Fruit fly (Drosophila melanogaster) whole organism, embryonic: ENCODE results near the gene CG31633.
A peak's percentile ranks its signal among the peaks of the same experiment; 100 is the strongest.

Experiments
- C15 ChIP-seq: fragments of 200-800 bp; sonication (Bioruptor generic); IDR thresholded peaks from 3 replicates; pipeline ENCODE4 v1.3.6; 2022; ENCODE audit warnings: missing biosample characterization, missing genetic modification characterization
- CG12299 ChIP-seq: fragments of 200-800 bp; sonication (Bioruptor generic); optimal IDR thresholded peaks from 2 replicates; lab custom pipeline; 2018; ENCODE audit warnings: missing biosample characterization, mild to moderate bottlenecking, missing genetic modification characterization
- CG12942 ChIP-seq: fragments of 200-800 bp; sonication (Bioruptor generic); optimal IDR thresholded peaks from 3 replicates; lab custom pipeline; 2016; ENCODE audit warnings: missing biosample characterization, missing genetic modification characterization
- CG13424 ChIP-seq: fragments of 200-800 bp; sonication (Bioruptor generic); optimal IDR thresholded peaks from 2 replicates; lab custom pipeline; 2019; ENCODE audit warnings: missing biosample characterization, mild to moderate bottlenecking, missing genetic modification characterization, moderate library complexity
- CG15073 ChIP-seq: fragments of 200-800 bp; sonication (Bioruptor generic); optimal IDR thresholded peaks from 2 replicates; lab custom pipeline; 2016; ENCODE audit warnings: missing biosample characterization, missing genetic modification characterization
- CG17186 ChIP-seq: fragments of 200-800 bp; sonication (Bioruptor generic); optimal IDR thresholded peaks from 3 replicates; lab custom pipeline; 2017; ENCODE audit warnings: missing biosample characterization, missing genetic modification reagents, missing genetic modification characterization
- CG2116 ChIP-seq: fragments of 200-800 bp; sonication (Bioruptor generic); optimal IDR thresholded peaks from 3 replicates; lab custom pipeline; 2018; ENCODE audit warnings: missing biosample characterization, mild to moderate bottlenecking, missing genetic modification characterization
- CG2199 ChIP-seq: fragments of 200-800 bp; sonication (Bioruptor generic); IDR thresholded peaks from 3 replicates; pipeline ENCODE4 v1.3.6; 2022; ENCODE audit warnings: missing biosample characterization, missing genetic modification characterization
- CG2678 ChIP-seq: fragments of 200-800 bp; sonication (Bioruptor generic); optimal IDR thresholded peaks from 3 replicates; lab custom pipeline; 2019; ENCODE audit warnings: missing biosample characterization, mild to moderate bottlenecking, missing genetic modification characterization, moderate library complexity
- CG30403 ChIP-seq: fragments of 200-800 bp; sonication (Bioruptor generic); optimal IDR thresholded peaks from 3 replicates; lab custom pipeline; 2016; ENCODE audit warnings: missing biosample characterization, missing genetic modification characterization
- CG31388 ChIP-seq: fragments of 200-800 bp; sonication (Bioruptor generic); optimal IDR thresholded peaks from 2 replicates; lab custom pipeline; 2016; ENCODE audit warnings: missing biosample characterization, missing genetic modification characterization
- CG32767 ChIP-seq: fragments of 200-800 bp; sonication (Bioruptor generic); IDR thresholded peaks from 2 replicates; pipeline ENCODE4 v1.3.6; 2022; ENCODE audit warnings: missing biosample characterization, missing genetic modification characterization
- CG3407 ChIP-seq: fragments of 200-800 bp; sonication (Bioruptor generic); optimal IDR thresholded peaks from 2 replicates; lab custom pipeline; 2018; ENCODE audit warnings: missing biosample characterization, mild to moderate bottlenecking, missing genetic modification characterization
- CG3847 ChIP-seq: fragments of 200-800 bp; sonication (Bioruptor generic); IDR thresholded peaks from 2 replicates; pipeline ENCODE4 v1.3.6; 2022; ENCODE audit warnings: missing biosample characterization, missing genetic modification characterization
- CG6765 ChIP-seq: fragments of 200-800 bp; sonication (Bioruptor generic); optimal IDR thresholded peaks from 3 replicates; lab custom pipeline; 2017; ENCODE audit warnings: missing biosample characterization, mild to moderate bottlenecking, missing genetic modification characterization
- Deaf1 ChIP-seq: fragments of 200-800 bp; optimal IDR thresholded peaks from 3 replicates; lab custom pipeline; 2019; ENCODE audit warnings: missing biosample characterization, mild to moderate bottlenecking, missing genetic modification characterization, moderate library complexity
- Dip2 ChIP-seq: fragments of 200-800 bp; sonication (Bioruptor generic); IDR thresholded peaks from 2 replicates; pipeline ENCODE4 v1.3.6; 2022; ENCODE audit warnings: missing biosample characterization, missing genetic modification characterization
- HLH3B ChIP-seq: fragments of 200-800 bp; sonication (Bioruptor generic); IDR thresholded peaks from 2 replicates; pipeline ENCODE4 v1.3.6; 2022; ENCODE audit warnings: missing biosample characterization, missing genetic modification characterization
- Hey ChIP-seq: fragments of 200-800 bp; sonication (Bioruptor generic); optimal IDR thresholded peaks from 3 replicates; lab custom pipeline; 2018; ENCODE audit warnings: missing biosample characterization, mild to moderate bottlenecking, missing genetic modification characterization
- Hr78 ChIP-seq, 2 experiments: fragments of 200-800 bp in 1 of 2; fragments of >200 bp in 1 of 2; sonication (Bioruptor generic) in 1 of 2; optimal IDR thresholded peaks; 2 replicates each; lab custom pipeline; 2017 to 2019; ENCODE audit warnings: missing biosample characterization in 2 of 2, missing genetic modification characterization in 2 of 2, mild to moderate bottlenecking in 1 of 2, moderate library complexity in 1 of 2
- Kr ChIP-seq: fragments of 200-800 bp; sonication (Bioruptor generic); optimal IDR thresholded peaks from 2 replicates; lab custom pipeline; 2017; ENCODE audit warnings: missing biosample characterization, mild to moderate bottlenecking, missing genetic modification characterization
- Lhr ChIP-seq: fragments of 200-800 bp; sonication (Bioruptor generic); optimal IDR thresholded peaks from 3 replicates; lab custom pipeline; 2017; ENCODE audit warnings: mild to moderate bottlenecking, missing biosample characterization, missing genetic modification reagents, missing genetic modification characterization
- Mad ChIP-seq: fragments of 200-800 bp; sonication (Bioruptor generic); optimal IDR thresholded peaks from 2 replicates; lab custom pipeline; 2016; ENCODE audit warnings: missing biosample characterization, missing genetic modification characterization
- Nf-YA ChIP-seq: fragments of 200-800 bp; sonication (Bioruptor generic); IDR thresholded peaks from 2 replicates; pipeline ENCODE4 v1.3.6; 2022; ENCODE audit warnings: missing biosample characterization, missing genetic modification characterization
- Sox100B ChIP-seq: fragments of 200-800 bp; sonication (Bioruptor generic); optimal IDR thresholded peaks from 3 replicates; lab custom pipeline; 2018; ENCODE audit warnings: missing biosample characterization, mild to moderate bottlenecking, missing genetic modification characterization
- Sox102F ChIP-seq: fragments of 200-800 bp; sonication (Bioruptor generic); optimal IDR thresholded peaks from 2 replicates; lab custom pipeline; 2018; ENCODE audit warnings: missing biosample characterization, mild to moderate bottlenecking, missing genetic modification characterization, moderate library complexity
- Sry-δ ChIP-seq: fragments of 200-800 bp; sonication (Bioruptor generic); optimal IDR thresholded peaks from 2 replicates; lab custom pipeline; 2016; ENCODE audit warnings: missing biosample characterization, missing genetic modification characterization
- ac ChIP-seq: fragments of 200-800 bp; sonication (Bioruptor generic); optimal IDR thresholded peaks from 3 replicates; lab custom pipeline; 2017; ENCODE audit warnings: missing biosample characterization, mild to moderate bottlenecking, missing genetic modification characterization
- bowl ChIP-seq: fragments of 200-800 bp; sonication (Bioruptor generic); IDR thresholded peaks from 2 replicates; pipeline ENCODE4 v1.3.6; 2022; ENCODE audit warnings: missing biosample characterization, missing genetic modification characterization
- cad ChIP-seq: fragments of >200 bp; optimal IDR thresholded peaks from 2 replicates; lab custom pipeline; 2017; ENCODE audit warnings: missing biosample characterization, missing genetic modification characterization
- chif ChIP-seq, 2 experiments: fragments of 200-800 bp; sonication (Bioruptor generic); optimal IDR thresholded peaks; 3 replicates each; lab custom pipeline; 2016; ENCODE audit warnings: missing biosample characterization in 2 of 2, missing genetic modification characterization in 2 of 2
- crol ChIP-seq: fragments of 200-800 bp; sonication (Bioruptor generic); IDR thresholded peaks from 2 replicates; pipeline ENCODE4 v1.3.6; 2022; ENCODE audit warnings: missing biosample characterization, missing genetic modification characterization
- danr ChIP-seq: fragments of 200-800 bp; sonication (Bioruptor generic); IDR thresholded peaks from 2 replicates; pipeline ENCODE4 v1.3.6; 2022; ENCODE audit warnings: missing biosample characterization, missing genetic modification characterization
- dysf ChIP-seq: fragments of 200-800 bp; sonication (Bioruptor generic); IDR thresholded peaks from 3 replicates; pipeline ENCODE4 v1.3.6; 2022; ENCODE audit warnings: missing biosample characterization, missing genetic modification characterization
- grau ChIP-seq: fragments of 200-800 bp; optimal IDR thresholded peaks from 3 replicates; lab custom pipeline; 2019; ENCODE audit warnings: missing biosample characterization, mild to moderate bottlenecking, missing genetic modification characterization, moderate library complexity
- gsb-n ChIP-seq: fragments of 200-800 bp; sonication (Bioruptor generic); optimal IDR thresholded peaks from 3 replicates; lab custom pipeline; 2018; ENCODE audit warnings: missing biosample characterization, mild to moderate bottlenecking, missing genetic modification characterization
- ham ChIP-seq: fragments of 200-800 bp; sonication (Bioruptor generic); IDR thresholded peaks from 2 replicates; pipeline ENCODE4 v1.3.6; 2022; ENCODE audit warnings: missing biosample characterization, missing genetic modification characterization
- hb ChIP-seq: fragments of 200-800 bp; sonication (Bioruptor generic); IDR thresholded peaks from 3 replicates; pipeline ENCODE4 v1.3.6; 2022; ENCODE audit warnings: missing biosample characterization, missing genetic modification characterization; ENCODE audit not compliant: partially characterized antibody
- hkb ChIP-seq, 2 experiments: fragments of 200-800 bp in 1 of 2; fragments of >200 bp in 1 of 2; sonication (Bioruptor generic) in 1 of 2; IDR thresholded peaks in 1 of 2; optimal IDR thresholded peaks in 1 of 2; 2 replicates each; pipeline versions ENCODE4 v1.3.6 to Lab custom; 2017 to 2022; ENCODE audit warnings: missing biosample characterization in 1 of 2, missing genetic modification characterization in 1 of 2
- lbe ChIP-seq: fragments of 200-800 bp; sonication (Bioruptor generic); optimal IDR thresholded peaks from 2 replicates; lab custom pipeline; 2016; ENCODE audit warnings: missing biosample characterization, mild to moderate bottlenecking, missing genetic modification characterization
- lov ChIP-seq, 2 experiments: fragments of 200-800 bp in 1 of 2; fragments of >200 bp in 1 of 2; sonication (Bioruptor generic) in 1 of 2; IDR thresholded peaks in 1 of 2; optimal IDR thresholded peaks in 1 of 2; 2 replicates in 1 of 2; 3 replicates in 1 of 2; pipeline versions ENCODE4 v1.3.6 to Lab custom; 2017 to 2022; ENCODE audit warnings: missing biosample characterization in 1 of 2, missing genetic modification characterization in 1 of 2
- nerfin-1 ChIP-seq: fragments of 200-800 bp; sonication (Bioruptor generic); optimal IDR thresholded peaks from 3 replicates; lab custom pipeline; 2019; ENCODE audit warnings: missing biosample characterization, mild to moderate bottlenecking, missing genetic modification characterization, moderate library complexity
- nmo ChIP-seq: fragments of 200-800 bp; sonication (Bioruptor generic); optimal IDR thresholded peaks from 2 replicates; lab custom pipeline; 2018; ENCODE audit warnings: missing biosample characterization, mild to moderate bottlenecking, missing genetic modification characterization, moderate library complexity
- scrt ChIP-seq: fragments of 200-800 bp; sonication (Bioruptor generic); optimal IDR thresholded peaks from 2 replicates; lab custom pipeline; 2018; ENCODE audit warnings: missing biosample characterization, mild to moderate bottlenecking, missing genetic modification characterization, moderate library complexity
- sens ChIP-seq: fragments of 200-800 bp; sonication (Bioruptor generic); peaks from one replicate; lab custom pipeline; 2016; ENCODE audit warnings: missing biosample characterization, missing genetic modification characterization
- seq ChIP-seq: fragments of 200-800 bp; sonication (Bioruptor generic); IDR thresholded peaks from 2 replicates; pipeline ENCODE4 v1.3.6; 2022; ENCODE audit warnings: missing biosample characterization, missing genetic modification characterization
- sna ChIP-seq: fragments of 200-800 bp; sonication (Bioruptor generic); IDR thresholded peaks from 2 replicates; pipeline ENCODE4 v1.3.6; 2022; ENCODE audit warnings: missing biosample characterization, missing genetic modification characterization; ENCODE audit not compliant: partially characterized antibody
- ttk ChIP-seq: fragments of 200-800 bp; sonication (Bioruptor generic); IDR thresholded peaks from 2 replicates; pipeline ENCODE4 v2.1.2; 2022; ENCODE audit warnings: missing biosample characterization, missing genetic modification characterization
- unc-4 ChIP-seq: fragments of 200-800 bp; sonication (Bioruptor generic); IDR thresholded peaks from 2 replicates; pipeline ENCODE4 v1.3.6; 2022; ENCODE audit warnings: missing biosample characterization, missing genetic modification characterization; ENCODE audit not compliant: partially characterized antibody

The CG31633 gene

DNA sequence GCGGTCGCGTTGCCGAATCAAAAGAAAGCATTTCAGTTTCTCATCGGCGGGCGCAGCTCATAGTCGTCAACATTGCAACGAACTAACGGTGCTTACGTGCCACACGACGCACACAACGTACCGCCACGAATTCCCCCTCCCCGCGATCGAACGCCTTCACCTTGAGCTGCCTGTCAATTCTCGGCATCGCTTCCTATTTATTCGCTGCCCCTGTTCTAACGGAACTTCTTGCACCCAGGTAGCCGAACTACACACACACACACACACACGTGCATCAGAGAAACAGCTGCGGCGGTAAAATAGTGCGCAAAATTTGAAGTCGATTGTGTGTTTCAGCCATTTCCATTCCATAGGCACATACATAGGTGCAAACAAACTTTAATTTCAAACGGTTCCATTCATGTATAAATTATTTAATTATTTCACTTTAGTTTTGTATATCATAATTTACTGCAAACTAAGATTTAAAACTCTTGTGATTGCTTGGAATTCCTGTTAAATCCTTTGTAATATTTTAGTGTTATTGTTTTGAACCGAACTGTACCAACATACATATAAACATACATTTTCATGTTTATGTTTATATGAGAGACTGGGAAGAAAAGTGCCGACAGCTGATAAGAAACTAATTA, 44.6 kb downstream of the CG31633 start (continued):
- no peak for TF ChIP-seq Sox100B (GFP tag; lab: Kevin White, UChicago)
- no peak for TF ChIP-seq CG3847 (GFP tag; lab: Robert Waterston, UW)
- 0 out of 3 replicates have a peak, but pooled peaks have one; percentile 39 for TF ChIP-seq CG2199
- no peak for TF ChIP-seq CG12299 (tag; lab: Kevin White, UChicago)
- TF ChIP-seq Dip2 (GFP tag; lab: Robert Waterston, UW), result no peak
- no peak for TF ChIP-seq CG6765 (GFP tag; lab: Kevin White, UChicago)
- peak; percentile 19 for TF ChIP-seq CG30403 (GFP tag; lab: Kevin White, UChicago)
- peak; percentile 12 for TF ChIP-seq nmo (GFP tag; lab: Kevin White, UChicago)
- TF ChIP-seq danr (GFP tag; lab: Robert Waterston, UW), result no peak
- TF ChIP-seq Hr78 (GFP tag; optimal IDR thresholded peaks at IDR 0.05; lab: Kevin White, UChicago), result no peak
- TF ChIP-seq sna (GFP tag; lab: Robert Waterston, UW), result no peak
- no peak for TF ChIP-seq Nf-YA (GFP tag; lab: Robert Waterston, UW)
- TF ChIP-seq hb (GFP tag; lab: Robert Waterston, UW), result no peak
- TF ChIP-seq CG15073 (GFP tag; lab: Kevin White, UChicago), result no peak
- no peak for TF ChIP-seq scrt (GFP tag; lab: Kevin White, UChicago)
- TF ChIP-seq HLH3B (GFP tag; lab: Robert Waterston, UW), result no peak
- no peak for TF ChIP-seq C15 (GFP tag; lab: Robert Waterston, UW)
- no peak for TF ChIP-seq Hey (tag; lab: Kevin White, UChicago)
- no peak for TF ChIP-seq chif (GFP tag; optimal IDR thresholded peaks at IDR 0.05; lab: Kevin White, UChicago)
- TF ChIP-seq Deaf1, result peak; percentile 12
- TF ChIP-seq ac (GFP tag; lab: Kevin White, UChicago), result no peak
- TF ChIP-seq dysf (GFP tag; lab: Robert Waterston, UW), result no peak
- TF ChIP-seq unc-4, result no peak
- TF ChIP-seq seq, result no peak
- no peak for TF ChIP-seq CG12942
- peak; percentile 61 for TF ChIP-seq crol
- no peak for TF ChIP-seq CG17186 (GFP tag; lab: Kevin White, UChicago)
- TF ChIP-seq CG3407, result no peak
- TF ChIP-seq lov (optimal IDR thresholded peaks at IDR 0.05; lab: Kevin White, UChicago), result no peak
- no peak for TF ChIP-seq lov (GFP tag; IDR thresholded peaks at IDR 0.05; lab: Robert Waterston, UW)
- no peak for TF ChIP-seq Mad
- TF ChIP-seq cad (GFP tag; lab: Kevin White, UChicago), result no peak
- no peak for TF ChIP-seq CG2116 (GFP tag; lab: Kevin White, UChicago)
- no peak for TF ChIP-seq CG31388 (GFP tag; lab: Kevin White, UChicago)
- TF ChIP-seq CG2678 (tag; lab: Kevin White, UChicago), result peak; percentile 15
- TF ChIP-seq ttk (GFP tag; lab: Robert Waterston, UW), result no peak
- TF ChIP-seq gsb-n (tag; lab: Kevin White, UChicago), result peak; percentile 9
- TF ChIP-seq sens (GFP tag; lab: Kevin White, UChicago), result peak; percentile 31
- TF ChIP-seq ham (GFP tag; lab: Robert Waterston, UW), result no peak
- no peak for TF ChIP-seq Sry-δ (GFP tag; lab: Kevin White, UChicago)
- no peak for TF ChIP-seq Lhr
- peak; percentile 0 for TF ChIP-seq CG13424 (tag; lab: Kevin White, UChicago)
- no peak for TF ChIP-seq Kr
- TF ChIP-seq grau (tag; lab: Kevin White, UChicago), result peak; percentile 21
- no peak for TF ChIP-seq nerfin-1 (tag; lab: Kevin White, UChicago)
- no peak for TF ChIP-seq lbe (GFP tag; lab: Kevin White, UChicago)
- TF ChIP-seq bowl (GFP tag; lab: Robert Waterston, UW), result no peak
- 0 out of 2 replicates have a peak, but pooled peaks have one; percentile 15 for TF ChIP-seq CG32767 (GFP tag; lab: Robert Waterston, UW)
- no peak for TF ChIP-seq hkb (optimal IDR thresholded peaks at IDR 0.05; lab: Kevin White, UChicago)
- peak; percentile 15; the same call in 1 of the 2 replicates for TF ChIP-seq hkb (GFP tag; IDR thresholded peaks at IDR 0.05; lab: Robert Waterston, UW)
- peak; percentile 10 for TF ChIP-seq Sox102F (GFP tag; lab: Kevin White, UChicago)
